Fruit fly (Drosophila melanogaster) whole organism, pupa: ENCODE measurements around the gene Eip78C.

Experiments
- CG15710 ChIP-seq: fragments of 200-800 bp; sonication (Bioruptor generic); optimal IDR thresholded peaks from 2 replicates; lab custom pipeline; 2018; ENCODE audit warnings: missing biosample characterization, mild to moderate bottlenecking, missing genetic modification characterization, moderate library complexity
- CG4496 ChIP-seq: fragments of 200-800 bp; sonication (Bioruptor generic); IDR thresholded peaks from 3 replicates; pipeline ENCODE4 v1.3.6; 2022; ENCODE audit warnings: missing biosample characterization, missing genetic modification characterization
- Snoo ChIP-seq: fragments of 200-800 bp; sonication (Bioruptor generic); optimal IDR thresholded peaks from 3 replicates; lab custom pipeline; 2017; ENCODE audit warnings: missing biosample characterization, mild to moderate bottlenecking, missing genetic modification characterization, inconsistent platforms
- gl ChIP-seq: fragments of 200-800 bp; sonication (Bioruptor generic); optimal IDR thresholded peaks from 2 replicates; lab custom pipeline; 2018; ENCODE audit warnings: missing biosample characterization, mild to moderate bottlenecking, missing genetic modification characterization

DNA sequence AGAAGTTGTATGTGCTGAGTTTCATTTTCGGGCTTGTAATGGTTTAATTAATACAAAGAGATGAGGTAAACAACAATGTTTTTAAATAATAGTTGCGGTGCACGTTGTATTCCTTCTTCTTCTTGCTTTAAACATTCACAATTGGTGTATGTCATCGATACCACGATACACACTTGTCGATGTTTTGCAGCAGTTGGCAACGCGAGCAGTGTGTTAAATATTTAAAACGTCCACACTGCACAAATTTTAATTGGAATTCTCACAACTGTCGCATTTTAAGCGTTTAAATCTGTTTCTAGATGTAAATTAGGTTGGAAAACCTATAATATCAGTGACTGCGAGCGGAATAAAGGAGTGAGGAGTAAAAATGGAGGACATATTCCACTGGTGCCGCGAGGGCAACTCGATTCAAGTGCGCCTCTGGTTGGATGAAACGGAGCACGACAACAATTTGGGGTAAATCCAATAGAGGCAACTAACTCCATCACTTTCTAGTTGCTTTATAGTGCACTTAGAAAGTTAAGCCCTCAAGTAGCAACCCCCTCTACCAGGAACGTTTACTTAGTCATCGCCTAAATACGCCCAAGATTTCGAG, 9.6 kb upstream of the Eip78C start, which contains the start of the genes Trmt112 and Ilk:
- TF ChIP-seq CG15710 (tag; lab: Kevin White, UChicago), result no peak
- no peak for TF ChIP-seq CG4496 (GFP tag; lab: Robert Waterston, UW)
- TF ChIP-seq Snoo (tag; lab: Kevin White, UChicago), result no peak
- no peak for TF ChIP-seq gl (tag; lab: Kevin White, UChicago)
